Fruit fly (Drosophila melanogaster) whole organism, adult: ENCODE data around the gene CG16820.

Experiments used
- CG12768 ChIP-seq: fragments of 200-800 bp; sonication (Bioruptor generic); optimal IDR thresholded peaks from 2 replicates; lab custom pipeline; 2017; ENCODE audit warnings: missing biosample characterization, missing genetic modification characterization, mild to moderate bottlenecking, moderate library complexity, missing genetic modification reagents
- CG1620 ChIP-seq: fragments of 200-800 bp; sonication (Bioruptor generic); optimal IDR thresholded peaks from 2 replicates; lab custom pipeline; 2016; ENCODE audit warnings: missing biosample characterization, missing genetic modification characterization
- CG7101 ChIP-seq: fragments of 200-800 bp; sonication (Bioruptor generic); optimal IDR thresholded peaks from 2 replicates; lab custom pipeline; 2018; ENCODE audit warnings: missing biosample characterization, mild to moderate bottlenecking, missing genetic modification characterization, moderate library complexity
- Clk ChIP-seq: fragments of 200-800 bp; sonication (Bioruptor generic); optimal IDR thresholded peaks from 2 replicates; lab custom pipeline; 2017; ENCODE audit warnings: missing biosample characterization, missing genetic modification characterization
- Crg-1 ChIP-seq: fragments of 200-800 bp; sonication (Bioruptor generic); optimal IDR thresholded peaks from 2 replicates; lab custom pipeline; 2016; ENCODE audit warnings: missing biosample characterization, missing genetic modification characterization
- Mnt ChIP-seq: fragments of 200-800 bp; sonication (Bioruptor generic); optimal IDR thresholded peaks from 2 replicates; lab custom pipeline; 2016; ENCODE audit warnings: missing biosample characterization, mild to moderate bottlenecking, missing genetic modification characterization
- bab1 ChIP-seq: fragments of 200-800 bp; sonication (Bioruptor generic); optimal IDR thresholded peaks from 3 replicates; lab custom pipeline; 2019; ENCODE audit warnings: missing biosample characterization, mild to moderate bottlenecking, missing genetic modification characterization, moderate library complexity
- cic ChIP-seq: fragments of 200-800 bp; sonication (Bioruptor generic); optimal IDR thresholded peaks from 2 replicates; lab custom pipeline; 2017; ENCODE audit warnings: missing biosample characterization, mild to moderate bottlenecking, missing genetic modification characterization, moderate library complexity
- ovo ChIP-seq: fragments of 200-800 bp; sonication (Bioruptor generic); optimal IDR thresholded peaks from 2 replicates; lab custom pipeline; 2016; ENCODE audit warnings: missing biosample characterization, missing genetic modification characterization
- pad ChIP-seq: fragments of 200-800 bp; sonication (Bioruptor generic); optimal IDR thresholded peaks from 3 replicates; lab custom pipeline; 2017; ENCODE audit warnings: missing biosample characterization, missing genetic modification characterization, mild to moderate bottlenecking, moderate library complexity, missing genetic modification reagents
- tj ChIP-seq: fragments of 200-800 bp; sonication (Bioruptor generic); optimal IDR thresholded peaks from 3 replicates; lab custom pipeline; 2017; ENCODE audit warnings: missing biosample characterization, mild to moderate bottlenecking, missing genetic modification characterization, moderate library complexity
- toe ChIP-seq: fragments of 200-800 bp; sonication (Bioruptor generic); optimal IDR thresholded peaks from 2 replicates; lab custom pipeline; 2016; ENCODE audit warnings: missing biosample characterization, missing genetic modification characterization

DNA sequence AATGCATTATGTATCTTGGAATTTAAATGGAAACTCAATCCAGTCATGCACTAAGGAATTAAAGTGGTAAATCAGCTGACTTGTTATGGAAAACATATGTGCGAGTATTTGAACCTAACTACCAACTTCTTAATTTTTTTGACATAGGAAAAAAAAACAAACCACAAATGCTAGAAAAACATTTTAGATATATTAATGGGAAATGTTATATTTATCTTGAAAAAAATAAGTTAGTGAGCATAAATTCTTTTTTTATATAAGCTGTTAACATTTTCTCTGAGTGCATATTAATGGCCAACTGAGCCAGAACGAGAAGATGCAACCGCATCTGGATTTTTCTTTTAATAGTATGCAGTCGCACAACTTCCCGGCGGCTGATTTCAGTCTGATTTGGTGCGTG, 5.1 kb downstream of the CG16820 start:
- no peak for TF ChIP-seq Crg-1 (GFP tag; lab: Kevin White, UChicago)
- TF ChIP-seq Mnt (GFP tag; lab: Kevin White, UChicago), result no peak
- no peak for TF ChIP-seq Clk (GFP tag; lab: Kevin White, UChicago)
- no peak for TF ChIP-seq cic (GFP tag; lab: Kevin White, UChicago)
- no peak for TF ChIP-seq CG7101
- TF ChIP-seq pad (GFP tag; lab: Kevin White, UChicago), result no peak
- TF ChIP-seq tj (GFP tag; lab: Kevin White, UChicago), result no peak
- TF ChIP-seq bab1 (GFP tag; lab: Kevin White, UChicago), result no peak
- no peak for TF ChIP-seq toe (GFP tag; lab: Kevin White, UChicago)
- TF ChIP-seq ovo (GFP tag; lab: Kevin White, UChicago), result no peak
- no peak for TF ChIP-seq CG12768 (GFP tag; lab: Kevin White, UChicago)
- TF ChIP-seq CG1620, result no peak
